Fruit fly (Drosophila melanogaster) whole organism, embryonic: ENCODE results near the gene CG13896.

Experiments used
- Ada2b ChIP-seq: fragments of 200-800 bp; sonication (Bioruptor generic); IDR thresholded peaks from 2 replicates; pipeline ENCODE4 v1.3.6; 2022; ENCODE audit warnings: missing biosample characterization, missing genetic modification characterization
- Blimp-1 ChIP-seq: fragments of 200-800 bp; sonication (Bioruptor generic); optimal IDR thresholded peaks from 3 replicates; lab custom pipeline; 2018; ENCODE audit warnings: missing biosample characterization, missing genetic modification characterization, mild to moderate bottlenecking, moderate library complexity, missing genetic modification reagents
- CG1024 ChIP-seq: fragments of 200-800 bp; sonication (Bioruptor generic); IDR thresholded peaks from 2 replicates; pipeline ENCODE4 v1.3.6; 2022; ENCODE audit warnings: missing biosample characterization, missing genetic modification characterization
- CG10366 ChIP-seq: fragments of 200-800 bp; sonication (Bioruptor generic); IDR thresholded peaks from 2 replicates; pipeline ENCODE4 v1.3.6; 2022; ENCODE audit warnings: missing biosample characterization, missing genetic modification characterization
- CG11504 ChIP-seq: fragments of 200-800 bp; sonication (Bioruptor generic); optimal IDR thresholded peaks from 3 replicates; lab custom pipeline; 2019; ENCODE audit warnings: missing biosample characterization, mild to moderate bottlenecking, missing genetic modification characterization, moderate library complexity
- CG12299 ChIP-seq: fragments of 200-800 bp; sonication (Bioruptor generic); optimal IDR thresholded peaks from 2 replicates; lab custom pipeline; 2018; ENCODE audit warnings: missing biosample characterization, mild to moderate bottlenecking, missing genetic modification characterization
- CG12769 ChIP-seq: fragments of 200-800 bp; sonication (Bioruptor generic); optimal IDR thresholded peaks from 2 replicates; lab custom pipeline; 2019; ENCODE audit warnings: missing biosample characterization, mild to moderate bottlenecking, missing genetic modification characterization, moderate library complexity
- CG14014 ChIP-seq: fragments of 200-800 bp; sonication (Bioruptor generic); IDR thresholded peaks from 2 replicates; pipeline ENCODE4 v1.3.6; 2022; ENCODE audit warnings: missing biosample characterization, missing genetic modification characterization
- CG15514 ChIP-seq: fragments of 200-800 bp; sonication (Bioruptor generic); optimal IDR thresholded peaks from 3 replicates; lab custom pipeline; 2017; ENCODE audit warnings: missing biosample characterization, missing genetic modification characterization, mild to moderate bottlenecking, moderate library complexity, missing genetic modification reagents
- CG17328 ChIP-seq: fragments of 200-800 bp; sonication (Bioruptor generic); IDR thresholded peaks from 2 replicates; pipeline ENCODE4 v1.3.6; 2022; ENCODE audit warnings: missing biosample characterization, missing genetic modification characterization
- CG17361 ChIP-seq: fragments of 200-800 bp; sonication (Bioruptor generic); IDR thresholded peaks from 3 replicates; pipeline ENCODE4 v1.3.6; 2022; ENCODE audit warnings: missing biosample characterization, missing genetic modification characterization
- CG2678 ChIP-seq: fragments of 200-800 bp; sonication (Bioruptor generic); optimal IDR thresholded peaks from 3 replicates; lab custom pipeline; 2019; ENCODE audit warnings: missing biosample characterization, mild to moderate bottlenecking, missing genetic modification characterization, moderate library complexity
- CG2712 ChIP-seq: fragments of 200-800 bp; optimal IDR thresholded peaks from 3 replicates; lab custom pipeline; 2019; ENCODE audit warnings: missing biosample characterization, mild to moderate bottlenecking, missing genetic modification characterization, moderate library complexity
- CG32767 ChIP-seq: fragments of 200-800 bp; sonication (Bioruptor generic); IDR thresholded peaks from 2 replicates; pipeline ENCODE4 v1.3.6; 2022; ENCODE audit warnings: missing biosample characterization, missing genetic modification characterization
- CG5245 ChIP-seq: fragments of 200-800 bp; sonication (Bioruptor generic); optimal IDR thresholded peaks from 3 replicates; lab custom pipeline; 2016; ENCODE audit warnings: missing biosample characterization, missing genetic modification characterization
- CG7745 ChIP-seq: fragments of 200-800 bp; sonication (Bioruptor generic); optimal IDR thresholded peaks from 2 replicates; lab custom pipeline; 2018; ENCODE audit warnings: missing biosample characterization, mild to moderate bottlenecking, missing genetic modification characterization, moderate library complexity
- CG8478 ChIP-seq: fragments of >200 bp; optimal IDR thresholded peaks from 2 replicates; lab custom pipeline; 2018
- CG9215 ChIP-seq: fragments of 200-800 bp; sonication (Bioruptor generic); IDR thresholded peaks from 2 replicates; pipeline ENCODE4 v1.3.6; 2022; ENCODE audit warnings: missing biosample characterization, missing genetic modification characterization
- CG9727 ChIP-seq: fragments of 200-800 bp; sonication (Bioruptor generic); optimal IDR thresholded peaks from 3 replicates; lab custom pipeline; 2017; ENCODE audit warnings: missing biosample characterization, mild to moderate bottlenecking, missing genetic modification characterization
- E2f2 ChIP-seq: fragments of 200-800 bp; sonication (Bioruptor generic); IDR thresholded peaks from 2 replicates; pipeline ENCODE4 v1.3.6; 2022; ENCODE audit warnings: missing biosample characterization, missing genetic modification characterization
- Fer3 ChIP-seq: fragments of 200-800 bp; sonication (Bioruptor generic); optimal IDR thresholded peaks from 2 replicates; lab custom pipeline; 2018; ENCODE audit warnings: missing biosample characterization, mild to moderate bottlenecking, missing genetic modification characterization, moderate library complexity
- HLH3B ChIP-seq: fragments of 200-800 bp; sonication (Bioruptor generic); IDR thresholded peaks from 2 replicates; pipeline ENCODE4 v1.3.6; 2022; ENCODE audit warnings: missing biosample characterization, missing genetic modification characterization
- Hmr ChIP-seq: fragments of 200-800 bp; sonication (Bioruptor generic); optimal IDR thresholded peaks from 3 replicates; lab custom pipeline; 2017; ENCODE audit warnings: mild to moderate bottlenecking, missing biosample characterization, missing genetic modification reagents, missing genetic modification characterization
- Hsf ChIP-seq: fragments of 200-800 bp; sonication (Bioruptor generic); optimal IDR thresholded peaks from 3 replicates; lab custom pipeline; 2016; ENCODE audit warnings: missing biosample characterization, missing genetic modification characterization
- Lim3 ChIP-seq: fragments of 200-800 bp; sonication (Bioruptor generic); IDR thresholded peaks from 2 replicates; pipeline ENCODE4 v1.3.6; 2022; ENCODE audit warnings: missing biosample characterization, missing genetic modification characterization
- Meics ChIP-seq: fragments of 200-800 bp; sonication (Bioruptor generic); optimal IDR thresholded peaks from 2 replicates; lab custom pipeline; 2017; ENCODE audit warnings: missing biosample characterization, mild to moderate bottlenecking, missing genetic modification characterization
- Nf-YA ChIP-seq: fragments of 200-800 bp; sonication (Bioruptor generic); IDR thresholded peaks from 2 replicates; pipeline ENCODE4 v1.3.6; 2022; ENCODE audit warnings: missing biosample characterization, missing genetic modification characterization
- Poxn ChIP-seq: fragments of 200-800 bp; sonication (Bioruptor generic); IDR thresholded peaks from 2 replicates; pipeline ENCODE4 v1.3.6; 2022; ENCODE audit warnings: missing biosample characterization, missing genetic modification characterization
- Six4 ChIP-seq: fragments of 200-800 bp; sonication (Bioruptor generic); optimal IDR thresholded peaks from 2 replicates; lab custom pipeline; 2016; ENCODE audit warnings: missing biosample characterization, missing genetic modification characterization
- Xbp1 ChIP-seq: fragments of 200-800 bp; sonication (Bioruptor generic); optimal IDR thresholded peaks from 3 replicates; lab custom pipeline; 2016; ENCODE audit warnings: missing biosample characterization, mild to moderate bottlenecking, missing genetic modification characterization
- bcd ChIP-seq: fragments of 200-800 bp; sonication (Bioruptor generic); optimal IDR thresholded peaks from 2 replicates; lab custom pipeline; 2017; ENCODE audit warnings: missing biosample characterization, mild to moderate bottlenecking, missing genetic modification characterization
- caup ChIP-seq: fragments of 200-800 bp; sonication (Bioruptor generic); optimal IDR thresholded peaks from 3 replicates; lab custom pipeline; 2017; ENCODE audit warnings: missing biosample characterization, mild to moderate bottlenecking, missing genetic modification characterization, moderate library complexity; ENCODE audit not compliant: severe bottlenecking
- crol ChIP-seq: fragments of 200-800 bp; sonication (Bioruptor generic); IDR thresholded peaks from 2 replicates; pipeline ENCODE4 v1.3.6; 2022; ENCODE audit warnings: missing biosample characterization, missing genetic modification characterization
- dmrt99B ChIP-seq: fragments of 200-800 bp; sonication (Bioruptor generic); optimal IDR thresholded peaks from 2 replicates; lab custom pipeline; 2018; ENCODE audit warnings: missing biosample characterization, mild to moderate bottlenecking, missing genetic modification characterization, moderate library complexity
- dpn ChIP-seq, 2 experiments: fragments of 200-800 bp; sonication (Bioruptor generic); optimal IDR thresholded peaks; 3 replicates each; lab custom pipeline; 2016; ENCODE audit warnings: missing biosample characterization in 2 of 2, missing genetic modification characterization in 2 of 2
- dysf ChIP-seq: fragments of 200-800 bp; sonication (Bioruptor generic); IDR thresholded peaks from 3 replicates; pipeline ENCODE4 v1.3.6; 2022; ENCODE audit warnings: missing biosample characterization, missing genetic modification characterization
- fd96Cb ChIP-seq: fragments of 200-800 bp; sonication (Bioruptor generic); optimal IDR thresholded peaks from 2 replicates; lab custom pipeline; 2018; ENCODE audit warnings: missing biosample characterization, mild to moderate bottlenecking, missing genetic modification characterization, moderate library complexity
- gem ChIP-seq: fragments of 200-800 bp; sonication (Bioruptor generic); optimal IDR thresholded peaks from 2 replicates; lab custom pipeline; 2019; ENCODE audit warnings: missing biosample characterization, mild to moderate bottlenecking, missing genetic modification characterization, moderate library complexity
- hkb ChIP-seq, 2 experiments: fragments of 200-800 bp in 1 of 2; fragments of >200 bp in 1 of 2; sonication (Bioruptor generic) in 1 of 2; IDR thresholded peaks in 1 of 2; optimal IDR thresholded peaks in 1 of 2; 2 replicates each; pipeline versions ENCODE4 v1.3.6 to Lab custom; 2017 to 2022; ENCODE audit warnings: missing biosample characterization in 1 of 2, missing genetic modification characterization in 1 of 2
- klu ChIP-seq: fragments of 200-800 bp; sonication (Bioruptor generic); IDR thresholded peaks from 2 replicates; pipeline ENCODE4 v1.3.6; 2022; ENCODE audit warnings: missing biosample characterization, missing genetic modification characterization
- nerfin-1 ChIP-seq: fragments of 200-800 bp; sonication (Bioruptor generic); optimal IDR thresholded peaks from 3 replicates; lab custom pipeline; 2019; ENCODE audit warnings: missing biosample characterization, mild to moderate bottlenecking, missing genetic modification characterization, moderate library complexity
- pan ChIP-seq, 4 experiments: fragments of >200 bp in 3 of 4; fragments of 200-800 bp in 1 of 4; sonication (Bioruptor generic) in 1 of 4; optimal IDR thresholded peaks in 3 of 4; IDR thresholded peaks in 1 of 4; 2 replicates each; pipeline versions ENCODE4 v1.3.6 to Lab custom; 2017 to 2022; ENCODE audit warnings: missing biosample characterization in 2 of 4, missing genetic modification characterization in 2 of 4, mixed read lengths in 1 of 4
- ranshi ChIP-seq: fragments of 200-800 bp; sonication (Bioruptor generic); IDR thresholded peaks from 2 replicates; pipeline ENCODE4 v1.3.6; 2022; ENCODE audit warnings: missing biosample characterization, missing genetic modification characterization
- slbo ChIP-seq: fragments of 200-800 bp; sonication (Bioruptor generic); IDR thresholded peaks from 2 replicates; pipeline ENCODE4 v1.3.6; 2022; ENCODE audit warnings: missing biosample characterization, missing genetic modification characterization
- so ChIP-seq: fragments of 200-800 bp; sonication (Bioruptor generic); IDR thresholded peaks from 3 replicates; pipeline ENCODE4 v1.3.6; 2022; ENCODE audit warnings: missing biosample characterization, missing genetic modification characterization
- stc ChIP-seq: fragments of 200-800 bp; sonication (Bioruptor generic); IDR thresholded peaks from 2 replicates; pipeline ENCODE4 v1.3.6; 2022; ENCODE audit warnings: missing biosample characterization, missing genetic modification characterization

CG13896 gene

DNA sequence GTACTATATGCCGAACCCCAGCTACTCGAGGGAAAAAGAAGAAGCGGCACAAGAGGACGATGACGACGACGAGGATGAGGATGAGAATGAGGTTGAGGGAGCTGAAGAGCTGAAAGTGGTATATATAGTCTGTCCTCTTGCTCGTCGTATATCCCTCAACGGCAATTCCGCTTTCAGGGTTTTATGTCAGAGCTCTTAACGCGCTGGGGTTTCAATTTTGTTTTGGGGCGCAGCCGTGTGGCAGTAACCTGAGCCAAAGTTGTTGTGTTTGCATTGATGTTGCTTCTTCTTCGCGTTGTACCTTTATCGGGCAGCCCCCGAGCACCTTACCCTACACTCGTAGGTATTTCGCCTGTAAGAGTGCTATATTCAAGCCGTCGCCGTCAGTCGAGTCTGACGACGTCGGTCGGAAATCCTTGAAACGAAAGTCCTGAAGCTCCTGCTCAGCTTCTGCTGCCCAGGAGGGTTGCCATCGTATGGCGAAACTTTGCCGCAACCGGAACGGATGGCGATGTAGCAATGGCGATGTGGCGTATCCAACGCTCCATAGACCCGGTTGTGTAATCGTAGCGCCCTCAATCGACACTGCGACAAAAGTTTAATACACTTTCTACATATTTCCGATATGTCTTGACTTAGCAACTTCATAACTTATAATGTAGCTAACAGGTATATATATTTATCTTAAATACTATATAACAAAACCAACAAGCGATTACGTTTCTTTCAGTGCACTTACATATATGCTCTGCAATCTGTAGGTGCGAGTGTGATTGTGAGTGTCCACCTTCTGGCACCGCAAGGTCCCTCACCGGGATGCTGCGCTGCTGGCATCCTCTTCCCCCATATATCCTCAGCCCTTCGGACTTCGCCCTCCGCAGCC, 6.7 kb downstream of the CG13896 start:
- peak; percentile 22; the same call in 1 of the 2 replicates for TF ChIP-seq CG9215 (GFP tag; lab: Robert Waterston, UW)
- peak; percentile 35 for TF ChIP-seq Blimp-1 (GFP tag; lab: Kevin White, UChicago)
- peak; percentile 76 for TF ChIP-seq Ada2b
- no peak for TF ChIP-seq CG8478 (lab: Kevin White, UChicago)
- TF ChIP-seq Lim3 (GFP tag; lab: Robert Waterston, UW), result no peak
- TF ChIP-seq CG15514 (GFP tag; lab: Kevin White, UChicago), result peak; percentile 5
- peak in 1 of 2 experiments; percentile 28 for TF ChIP-seq dpn (GFP tag; optimal IDR thresholded peaks at IDR 0.05; lab: Kevin White, UChicago)
- TF ChIP-seq bcd, result peak; percentile 36
- TF ChIP-seq CG17328 (GFP tag; lab: Robert Waterston, UW), result peak; percentile 58; the same call in 1 of the 2 replicates
- peak; percentile 10 for TF ChIP-seq Six4
- peak; percentile 40 for TF ChIP-seq CG12769 (tag; lab: Kevin White, UChicago)
- no peak for TF ChIP-seq Poxn (GFP tag; lab: Robert Waterston, UW)
- TF ChIP-seq HLH3B, result 0 out of 2 replicates have a peak, but pooled peaks have one; percentile 12
- peak; percentile 35 for TF ChIP-seq Hmr (GFP tag; lab: Kevin White, UChicago)
- 0 out of 2 replicates have a peak, but pooled peaks have one; percentile 6 for TF ChIP-seq crol (GFP tag; lab: Robert Waterston, UW)
- TF ChIP-seq Hsf (GFP tag; lab: Kevin White, UChicago), result peak; percentile 3
- no peak for TF ChIP-seq CG12299 (tag; lab: Kevin White, UChicago)
- TF ChIP-seq CG17361, result peak; percentile 44; the same call in 1 of the 3 replicates
- peak; percentile 28 for TF ChIP-seq fd96Cb (tag; lab: Kevin White, UChicago)
- TF ChIP-seq E2f2 (GFP tag; lab: Robert Waterston, UW), result 0 out of 2 replicates have a peak, but pooled peaks have one; percentile 7
- TF ChIP-seq CG2712 (tag; lab: Kevin White, UChicago), result peak; percentile 10
- TF ChIP-seq dmrt99B (tag; lab: Kevin White, UChicago), result peak; percentile 48
- TF ChIP-seq CG2678, result peak; percentile 13
- peak; percentile 26 for TF ChIP-seq Meics (GFP tag; lab: Kevin White, UChicago)
- TF ChIP-seq slbo (GFP tag; lab: Robert Waterston, UW), result peak; percentile 50; the same call in 1 of the 2 replicates
- TF ChIP-seq Xbp1 (GFP tag; lab: Kevin White, UChicago), result peak; percentile 30
- TF ChIP-seq Fer3 (tag; lab: Kevin White, UChicago), result peak; percentile 12
- peak; percentile 39; the same call in 1 of the 2 replicates for TF ChIP-seq CG14014
- TF ChIP-seq CG11504 (tag; lab: Kevin White, UChicago), result peak; percentile 44
- 0 out of 2 replicates have a peak, but pooled peaks have one; percentile 25 for TF ChIP-seq Nf-YA (GFP tag; lab: Robert Waterston, UW)
- TF ChIP-seq pan (optimal IDR thresholded peaks at IDR 0.05; lab: Kevin White, UChicago), result no peak
- TF ChIP-seq pan (GFP tag; optimal IDR thresholded peaks at IDR 0.05 in 1 of 2, IDR thresholded peaks at IDR 0.05 in 1 of 2), result peak in 1 of 2 experiments; percentile 62
- 0 out of 3 replicates have a peak, but pooled peaks have one; percentile 32 for TF ChIP-seq so (GFP tag; lab: Robert Waterston, UW)
- TF ChIP-seq CG1024, result peak; percentile 52; the same call in 1 of the 2 replicates
- no peak for TF ChIP-seq hkb (optimal IDR thresholded peaks at IDR 0.05; lab: Kevin White, UChicago)
- TF ChIP-seq hkb (GFP tag; IDR thresholded peaks at IDR 0.05; lab: Robert Waterston, UW), result peak; percentile 67; the same call in 1 of the 2 replicates
- TF ChIP-seq gem (tag; lab: Kevin White, UChicago), result peak; percentile 53
- 0 out of 2 replicates have a peak, but pooled peaks have one; percentile 38 for TF ChIP-seq klu (GFP tag; lab: Robert Waterston, UW)
- TF ChIP-seq CG5245 (GFP tag; lab: Kevin White, UChicago), result peak; percentile 4
- 0 out of 2 replicates have a peak, but pooled peaks have one; percentile 42 for TF ChIP-seq stc (GFP tag; lab: Robert Waterston, UW)
- 0 out of 2 replicates have a peak, but pooled peaks have one; percentile 46 for TF ChIP-seq CG32767 (GFP tag; lab: Robert Waterston, UW)
- TF ChIP-seq CG10366 (GFP tag; lab: Robert Waterston, UW), result peak; percentile 56
- peak; percentile 30 for TF ChIP-seq CG9727 (GFP tag; lab: Kevin White, UChicago)
- peak; percentile 24 for TF ChIP-seq caup
- peak; percentile 49; the same call in 1 of the 2 replicates for TF ChIP-seq ranshi
- no peak for TF ChIP-seq nerfin-1 (tag; lab: Kevin White, UChicago)
- no peak for TF ChIP-seq CG7745 (tag; lab: Kevin White, UChicago)
- peak; percentile 56 for TF ChIP-seq dysf
